Fruit fly (Drosophila melanogaster) S2 (cell line): ENCODE measurements around the gene tzn.

ENCODE experiments used
- CG8478 ChIP-seq: fragments of >200 bp; optimal IDR thresholded peaks from 2 replicates; lab custom pipeline; 2018
- CTCF ChIP-seq, 2 experiments: fragments of >200 bp; optimal IDR thresholded peaks; 2 replicates each; lab custom pipeline; 2018

dm6 chr3L:20758583-20758982 lies 39.9 kb upstream of the tzn start, which contains the start of gene CG43251:
- no peak for TF ChIP-seq CTCF (optimal IDR thresholded peaks at IDR 0.05; lab: Kevin White, UChicago)
- no peak for TF ChIP-seq CG8478 (lab: Kevin White, UChicago)
